Worm (Caenorhabditis elegans) whole organism, L4/young adult: Measurements from ENCODE around the gene str-130.

Source experiments
- W03F9.2 ChIP-seq: fragments of 150-350 bp; optimal IDR thresholded peaks from 2 replicates; lab custom pipeline; 2014; ENCODE audit warnings: missing biosample characterization, missing genetic modification characterization
- dao-5 ChIP-seq: sonication (generic microtip); optimal IDR thresholded peaks from 2 replicates; lab custom pipeline; 2016; ENCODE audit warnings: missing genotype, missing genetic modification characterization, moderate library complexity, missing compliant biosample characterization
- him-1 ChIP-seq: sonication (generic microtip); optimal IDR thresholded peaks from 2 replicates; lab custom pipeline; 2016; ENCODE audit warnings: missing genotype, missing genetic modification reagents, missing genetic modification characterization, missing compliant biosample characterization

ce11 chrV:8085141-8085540 is 5.4 kb downstream of the str-130 start, which contains the start of gene C09H5.7:
- TF ChIP-seq him-1 (tag; lab: Kevin White, UChicago) (no peak), W03F9.2 (tag; lab: Kevin White, UChicago) (no peak), dao-5 (tag; lab: Kevin White, UChicago) (no peak)
